Fruit fly (Drosophila melanogaster) whole organism, embryonic: ENCODE results near the gene MED14.

Source experiments
- CG10267 ChIP-seq: fragments of 200-800 bp; sonication (Bioruptor generic); optimal IDR thresholded peaks from 2 replicates; lab custom pipeline; 2018; ENCODE audit warnings: missing biosample characterization, mild to moderate bottlenecking, missing genetic modification characterization, moderate library complexity
- CG13287 ChIP-seq: fragments of 200-800 bp; sonication (Bioruptor generic); IDR thresholded peaks from 2 replicates; pipeline ENCODE4 v1.3.6; 2022; ENCODE audit warnings: missing biosample characterization, missing genetic modification characterization; ENCODE audit not compliant: partially characterized antibody
- CG15073 ChIP-seq: fragments of 200-800 bp; sonication (Bioruptor generic); optimal IDR thresholded peaks from 2 replicates; lab custom pipeline; 2016; ENCODE audit warnings: missing biosample characterization, missing genetic modification characterization
- CG17912 ChIP-seq: fragments of 200-800 bp; sonication (Bioruptor generic); optimal IDR thresholded peaks from 2 replicates; lab custom pipeline; 2018; ENCODE audit warnings: missing biosample characterization, mild to moderate bottlenecking, missing genetic modification characterization
- CG1832 ChIP-seq: fragments of 200-800 bp; sonication (Bioruptor generic); optimal IDR thresholded peaks from 2 replicates; lab custom pipeline; 2017; ENCODE audit warnings: missing biosample characterization, mild to moderate bottlenecking, missing genetic modification characterization, inconsistent platforms
- CG18764 ChIP-seq: fragments of 200-800 bp; sonication (Bioruptor generic); optimal IDR thresholded peaks from 3 replicates; lab custom pipeline; 2016; ENCODE audit warnings: missing biosample characterization, missing genetic modification characterization
- CG3995 ChIP-seq: fragments of 200-800 bp; sonication (Bioruptor generic); optimal IDR thresholded peaks from 3 replicates; lab custom pipeline; 2016; ENCODE audit warnings: missing biosample characterization, missing genetic modification characterization
- CG5953 ChIP-seq: fragments of 200-800 bp; sonication (Bioruptor generic); IDR thresholded peaks from 2 replicates; pipeline ENCODE4 v1.3.6; 2022; ENCODE audit warnings: missing biosample characterization, missing genetic modification characterization
- CG7357 ChIP-seq: fragments of 200-800 bp; sonication (Bioruptor generic); IDR thresholded peaks from 3 replicates; pipeline ENCODE4 v1.3.6; 2022; ENCODE audit warnings: missing biosample characterization, missing genetic modification characterization
- CG8290 ChIP-seq, 3 experiments: fragments of 200-800 bp; sonication (Bioruptor generic); optimal IDR thresholded peaks; 2 replicates each; lab custom pipeline; 2016 to 2019; ENCODE audit warnings: missing biosample characterization in 3 of 3, missing genetic modification characterization in 3 of 3, mild to moderate bottlenecking in 2 of 3, moderate library complexity in 1 of 3
- CG8359 ChIP-seq: fragments of 200-800 bp; sonication (Bioruptor generic); optimal IDR thresholded peaks from 2 replicates; lab custom pipeline; 2017; ENCODE audit warnings: missing biosample characterization, mild to moderate bottlenecking, missing genetic modification characterization, borderline replicate concordance
- CG8388 ChIP-seq: fragments of 200-800 bp; sonication (Bioruptor generic); optimal IDR thresholded peaks from 2 replicates; lab custom pipeline; 2019; ENCODE audit warnings: missing biosample characterization, mild to moderate bottlenecking, missing genetic modification characterization, moderate library complexity
- CG8478 ChIP-seq: fragments of >200 bp; optimal IDR thresholded peaks from 2 replicates; lab custom pipeline; 2018
- Chrac-16 ChIP-seq: fragments of 200-800 bp; sonication (Bioruptor generic); optimal IDR thresholded peaks from 3 replicates; lab custom pipeline; 2016; ENCODE audit warnings: missing biosample characterization, missing genetic modification characterization
- CrebB ChIP-seq: fragments of 200-800 bp; sonication (Bioruptor generic); optimal IDR thresholded peaks from 3 replicates; lab custom pipeline; 2018; ENCODE audit warnings: missing biosample characterization, mild to moderate bottlenecking, missing genetic modification characterization
- Dbx ChIP-seq: fragments of 200-800 bp; sonication (Bioruptor generic); IDR thresholded peaks from 3 replicates; pipeline ENCODE4 v1.3.6; 2022; ENCODE audit warnings: missing biosample characterization, missing genetic modification characterization
- Dip2 ChIP-seq: fragments of 200-800 bp; sonication (Bioruptor generic); IDR thresholded peaks from 2 replicates; pipeline ENCODE4 v1.3.6; 2022; ENCODE audit warnings: missing biosample characterization, missing genetic modification characterization
- Fer2 ChIP-seq: fragments of 200-800 bp; sonication (Bioruptor generic); optimal IDR thresholded peaks from 2 replicates; lab custom pipeline; 2018; ENCODE audit warnings: missing biosample characterization, mild to moderate bottlenecking, missing genetic modification characterization, moderate library complexity
- Gsc ChIP-seq: fragments of 200-800 bp; sonication (Bioruptor generic); IDR thresholded peaks from 2 replicates; pipeline ENCODE4 v1.3.6; 2022; ENCODE audit warnings: missing biosample characterization, missing genetic modification characterization
- Gug ChIP-seq: fragments of 200-800 bp; sonication (Bioruptor generic); IDR thresholded peaks from 4 replicates; pipeline ENCODE4 v1.3.6; 2022; ENCODE audit warnings: missing biosample characterization, missing genetic modification characterization
- H15 ChIP-seq: fragments of 200-800 bp; sonication (Bioruptor generic); IDR thresholded peaks from 3 replicates; pipeline ENCODE4 v1.3.6; 2022; ENCODE audit warnings: missing biosample characterization, missing genetic modification characterization
- Mrtf ChIP-seq: fragments of 200-800 bp; sonication (Bioruptor generic); IDR thresholded peaks from 3 replicates; pipeline ENCODE4 v1.3.6; 2022; ENCODE audit warnings: missing biosample characterization, missing genetic modification characterization
- Ssrp ChIP-seq: fragments of 200-800 bp; sonication (Bioruptor generic); optimal IDR thresholded peaks from 2 replicates; lab custom pipeline; 2018; ENCODE audit warnings: missing biosample characterization, mild to moderate bottlenecking, missing genetic modification characterization, moderate library complexity
- Vsx1 ChIP-seq: fragments of 200-800 bp; sonication (Bioruptor generic); optimal IDR thresholded peaks from 2 replicates; lab custom pipeline; 2017; ENCODE audit warnings: missing biosample characterization, mild to moderate bottlenecking, missing genetic modification characterization, missing genetic modification reagents
- Xrp1 ChIP-seq: fragments of 200-800 bp; sonication (Bioruptor generic); IDR thresholded peaks from 2 replicates; pipeline ENCODE4 v1.3.6; 2022; ENCODE audit warnings: missing biosample characterization, missing genetic modification characterization
- al ChIP-seq: fragments of 200-800 bp; sonication (Bioruptor generic); IDR thresholded peaks from 2 replicates; pipeline ENCODE4 v1.3.6; 2022; ENCODE audit warnings: missing biosample characterization, missing genetic modification characterization
- bowl ChIP-seq: fragments of 200-800 bp; sonication (Bioruptor generic); IDR thresholded peaks from 2 replicates; pipeline ENCODE4 v1.3.6; 2022; ENCODE audit warnings: missing biosample characterization, missing genetic modification characterization
- cas ChIP-seq: fragments of 200-800 bp; sonication (Bioruptor generic); IDR thresholded peaks from 2 replicates; pipeline ENCODE4 v1.3.6; 2022; ENCODE audit warnings: missing biosample characterization, missing genetic modification characterization
- chm ChIP-seq: fragments of 200-800 bp; sonication (Bioruptor generic); IDR thresholded peaks from 2 replicates; pipeline ENCODE4 v1.3.6; 2022; ENCODE audit warnings: missing biosample characterization, missing genetic modification characterization
- en ChIP-seq: fragments of 200-800 bp; sonication (Bioruptor generic); optimal IDR thresholded peaks from 2 replicates; lab custom pipeline; 2016; ENCODE audit warnings: missing biosample characterization, missing genetic modification characterization
- eve ChIP-seq, 2 experiments: fragments of >200 bp; optimal IDR thresholded peaks; 2 replicates each; lab custom pipeline; 2017; ENCODE audit warnings: missing biosample characterization in 2 of 2, missing genetic modification characterization in 2 of 2
- fru ChIP-seq: fragments of >200 bp; optimal IDR thresholded peaks from 2 replicates; lab custom pipeline; 2017
- gce ChIP-seq: fragments of 200-800 bp; sonication (Bioruptor generic); IDR thresholded peaks from 3 replicates; pipeline ENCODE4 v1.3.6; 2022; ENCODE audit warnings: missing biosample characterization, missing genetic modification characterization
- gfzf ChIP-seq: fragments of 200-800 bp; sonication (Bioruptor generic); optimal IDR thresholded peaks from 2 replicates; lab custom pipeline; 2016; ENCODE audit warnings: missing biosample characterization, mild to moderate bottlenecking, missing genetic modification characterization, moderate library complexity
- grau ChIP-seq: fragments of 200-800 bp; optimal IDR thresholded peaks from 3 replicates; lab custom pipeline; 2019; ENCODE audit warnings: missing biosample characterization, mild to moderate bottlenecking, missing genetic modification characterization, moderate library complexity
- gro ChIP-seq: fragments of 200-800 bp; sonication (Bioruptor generic); optimal IDR thresholded peaks from 2 replicates; lab custom pipeline; 2016; ENCODE audit warnings: missing biosample characterization, missing genetic modification characterization
- hkb ChIP-seq, 2 experiments: fragments of 200-800 bp in 1 of 2; fragments of >200 bp in 1 of 2; sonication (Bioruptor generic) in 1 of 2; IDR thresholded peaks in 1 of 2; optimal IDR thresholded peaks in 1 of 2; 2 replicates each; pipeline versions ENCODE4 v1.3.6 to Lab custom; 2017 to 2022; ENCODE audit warnings: missing biosample characterization in 1 of 2, missing genetic modification characterization in 1 of 2
- kay ChIP-seq: fragments of 200-800 bp; sonication (Bioruptor generic); optimal IDR thresholded peaks from 2 replicates; lab custom pipeline; 2016; ENCODE audit warnings: missing biosample characterization, missing genetic modification characterization
- ken ChIP-seq: fragments of 200-800 bp; sonication (Bioruptor generic); IDR thresholded peaks from 3 replicates; pipeline ENCODE4 v1.3.6; 2022; ENCODE audit warnings: missing biosample characterization, missing genetic modification characterization
- lbe ChIP-seq: fragments of 200-800 bp; sonication (Bioruptor generic); optimal IDR thresholded peaks from 2 replicates; lab custom pipeline; 2016; ENCODE audit warnings: missing biosample characterization, mild to moderate bottlenecking, missing genetic modification characterization
- luna ChIP-seq: fragments of 200-800 bp; sonication (Bioruptor generic); optimal IDR thresholded peaks from 2 replicates; lab custom pipeline; 2016; ENCODE audit warnings: missing biosample characterization, missing genetic modification characterization
- nerfin-1 ChIP-seq: fragments of 200-800 bp; sonication (Bioruptor generic); optimal IDR thresholded peaks from 3 replicates; lab custom pipeline; 2019; ENCODE audit warnings: missing biosample characterization, mild to moderate bottlenecking, missing genetic modification characterization, moderate library complexity
- org-1 ChIP-seq: fragments of 200-800 bp; sonication (Bioruptor generic); optimal IDR thresholded peaks from 2 replicates; lab custom pipeline; 2017; ENCODE audit warnings: missing biosample characterization, missing genetic modification characterization
- otp ChIP-seq: fragments of 200-800 bp; sonication (Bioruptor generic); IDR thresholded peaks from 3 replicates; pipeline ENCODE4, ENCODE4 v1.3.6; 2022; ENCODE audit warnings: missing biosample characterization, missing genetic modification characterization
- p53 ChIP-seq: fragments of 200-800 bp; sonication (Bioruptor generic); optimal IDR thresholded peaks from 2 replicates; lab custom pipeline; 2016; ENCODE audit warnings: missing biosample characterization, missing genetic modification characterization
- pita ChIP-seq: fragments of 200-800 bp; sonication (Bioruptor generic); optimal IDR thresholded peaks from 2 replicates; lab custom pipeline; 2017; ENCODE audit warnings: missing biosample characterization, mild to moderate bottlenecking, missing genetic modification characterization
- sisA ChIP-seq: fragments of 200-800 bp; sonication (Bioruptor generic); IDR thresholded peaks from 2 replicates; pipeline ENCODE4 v1.3.6; 2022; ENCODE audit warnings: missing biosample characterization, missing genetic modification characterization
- tin ChIP-seq: fragments of 200-800 bp; sonication (Bioruptor generic); optimal IDR thresholded peaks from 3 replicates; lab custom pipeline; 2016; ENCODE audit warnings: missing biosample characterization, missing genetic modification characterization
- tna ChIP-seq: fragments of 200-800 bp; sonication (Bioruptor generic); IDR thresholded peaks from 2 replicates; pipeline ENCODE4 v1.3.6; 2022; ENCODE audit warnings: missing biosample characterization, missing genetic modification characterization; ENCODE audit not compliant: partially characterized antibody
- wdn ChIP-seq: fragments of 200-800 bp; sonication (Bioruptor generic); IDR thresholded peaks from 2 replicates; pipeline ENCODE4 v1.3.6; 2022; ENCODE audit warnings: missing biosample characterization, missing genetic modification characterization

Gene MED14

dm6 chr3L:640324-640974 lies 47.4 kb downstream of the MED14 start (continued):
- TF ChIP-seq CG8478 (no peak), CG3995 (peak; percentile 9), CG8388 (GFP tag; lab: Kevin White, UChicago) (peak; percentile 84), otp (peak; percentile 57; the same call in 1 of the 3 replicates), pita (GFP tag; lab: Kevin White, UChicago) (no peak), wdn (GFP tag; lab: Robert Waterston, UW) (0 out of 2 replicates have a peak, but pooled peaks have one; percentile 41), lbe (GFP tag; lab: Kevin White, UChicago) (peak; percentile 75), cas (GFP tag; lab: Robert Waterston, UW) (peak; percentile 31; the same call in 1 of the 2 replicates), CrebB (tag; lab: Kevin White, UChicago) (peak; percentile 38), Dip2 (no peak), tna (GFP tag; lab: Robert Waterston, UW) (no peak), hkb (optimal IDR thresholded peaks at IDR 0.05; lab: Kevin White, UChicago) (no peak), hkb (GFP tag; IDR thresholded peaks at IDR 0.05; lab: Robert Waterston, UW) (peak; percentile 86), CG1832 (GFP tag; lab: Kevin White, UChicago) (peak; percentile 88), en (GFP tag; lab: Kevin White, UChicago) (peak; percentile 74), tin (GFP tag; lab: Kevin White, UChicago) (peak; percentile 86), CG17912 (GFP tag; lab: Kevin White, UChicago) (no peak), al (peak; percentile 39; the same call in 1 of the 2 replicates), Chrac-16 (peak; percentile 87), bowl (peak; percentile 47; the same call in 1 of the 2 replicates), nerfin-1 (tag; lab: Kevin White, UChicago) (peak; percentile 81), ken (GFP tag; lab: Robert Waterston, UW) (peak; percentile 63; the same call in 2 of the 3 replicates), Gsc (GFP tag; lab: Robert Waterston, UW) (no peak; the same call in 1 of the 2 replicates), chm (peak; percentile 74), CG8290 (GFP tag; optimal IDR thresholded peaks at IDR 0.05; lab: Kevin White, UChicago) (peak; percentile 79), CG8290 (tag; optimal IDR thresholded peaks at IDR 0.05; lab: Kevin White, UChicago) (peak; percentile 73 to 86), Fer2 (no peak), Dbx (peak; percentile 61; the same call in 1 of the 3 replicates), Gug (peak; percentile 57; the same call in 3 of the 4 replicates), grau (tag; lab: Kevin White, UChicago) (peak; percentile 84), CG13287 (GFP tag; lab: Robert Waterston, UW) (no peak), CG10267 (tag; lab: Kevin White, UChicago) (peak; percentile 86), CG8359 (GFP tag; lab: Kevin White, UChicago) (peak; percentile 83), CG18764 (GFP tag; lab: Kevin White, UChicago) (peak; percentile 64), Xrp1 (GFP tag; lab: Robert Waterston, UW) (peak; percentile 91), p53 (GFP tag; lab: Kevin White, UChicago) (peak; percentile 74), eve (GFP tag; optimal IDR thresholded peaks at IDR 0.05; lab: Kevin White, UChicago) (peak; percentile 54 to 96), CG15073 (GFP tag; lab: Kevin White, UChicago) (peak; percentile 44), gfzf (GFP tag; lab: Kevin White, UChicago) (no peak), luna (peak; percentile 25), org-1 (peak; percentile 83), CG7357 (GFP tag; lab: Robert Waterston, UW) (peak; percentile 37; the same call in 1 of the 3 replicates), gce (GFP tag; lab: Robert Waterston, UW) (peak; percentile 67; the same call in 2 of the 3 replicates), Ssrp (tag; lab: Kevin White, UChicago) (peak; percentile 83), fru (no peak), Mrtf (GFP tag; lab: Robert Waterston, UW) (peak; percentile 71; the same call in 2 of the 3 replicates), Vsx1 (GFP tag; lab: Kevin White, UChicago) (peak; percentile 52), kay (GFP tag; lab: Kevin White, UChicago) (peak; percentile 63), H15 (peak; percentile 79), sisA (GFP tag; lab: Robert Waterston, UW) (peak; percentile 76), gro (GFP tag; lab: Kevin White, UChicago) (peak; percentile 24), CG5953 (GFP tag; lab: Robert Waterston, UW) (peak; percentile 70)
